Worm (Caenorhabditis elegans): ENCODE results near the gene rib-1.
A peak's percentile ranks its signal among the peaks of the same experiment; 100 is the strongest.

Gene rib-1

DNA sequence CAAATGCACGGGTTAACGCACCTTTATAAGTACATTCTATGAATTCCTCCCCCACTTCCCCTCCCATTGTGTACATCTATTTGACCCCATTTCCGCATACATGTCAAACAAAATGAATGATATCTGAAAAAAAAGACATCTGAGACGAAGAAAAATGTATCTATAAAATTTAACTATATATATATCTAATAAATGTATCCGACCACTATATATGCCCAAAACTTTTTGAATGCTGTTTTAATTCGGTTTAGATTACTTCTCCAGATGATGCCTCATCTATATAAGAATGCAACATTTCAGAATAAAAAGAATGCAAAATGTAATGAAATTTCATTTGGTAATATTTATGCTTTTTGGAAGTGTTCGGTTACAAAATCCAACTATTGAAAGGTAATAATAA lies at the start of gene rib-1:
Gene rib-1, plus strand, starts transcription at position 301 of the 400 bp plus-strand sequence.
- TF ChIP-seq W03F9.2 (tag; optimal IDR thresholded peaks at IDR 0.05) (no peak), dao-5 (tag; optimal IDR thresholded peaks at IDR 0.05) (no peak), him-1 (tag; optimal IDR thresholded peaks at IDR 0.05) (no peak)

DNA sequence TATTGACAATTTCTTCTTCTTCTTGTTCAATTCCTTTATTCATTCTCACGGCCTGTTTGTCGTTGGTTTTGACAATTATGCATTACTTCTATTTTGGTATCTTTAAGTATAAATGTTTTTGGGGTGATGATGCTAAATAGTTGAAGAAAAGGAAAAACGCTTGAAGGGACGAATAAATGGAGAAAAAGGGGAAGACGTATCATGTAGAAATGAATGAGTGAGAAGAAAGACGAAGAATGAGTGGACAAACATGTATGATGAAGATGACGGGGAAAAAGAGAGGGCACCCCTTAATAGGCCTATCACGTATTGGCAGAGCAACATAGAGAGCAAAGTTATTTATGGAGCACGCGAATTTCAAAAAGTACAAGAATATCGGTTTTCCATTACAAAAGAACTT lies 29.9 kb upstream of the rib-1 start, which contains the start of gene M04B2.7:
Gene M04B2.7, minus strand, starts transcription at position 101 of the 400 bp plus-strand sequence.
- TF ChIP-seq dao-5 (tag; optimal IDR thresholded peaks at IDR 0.05) (no peak), W03F9.2 (tag; optimal IDR thresholded peaks at IDR 0.05) (no peak), him-1 (tag; optimal IDR thresholded peaks at IDR 0.05) (no peak)

- TF ChIP-seq dao-5 (tag; optimal IDR thresholded peaks at IDR 0.05) (peak; percentile 63), him-1 (tag; optimal IDR thresholded peaks at IDR 0.05) (peak; percentile 65), W03F9.2 (tag; optimal IDR thresholded peaks at IDR 0.05) (peak; percentile 69)
Measured at ce11 chrIV:11549694-11550093, 28.9 kb upstream of the rib-1 start.

ce11 chrIV:11551813-11552212 lies 26.8 kb upstream of the rib-1 start, which contains the start of gene col-128:
TSS of gene col-128 (minus strand) at chrIV:11551960.
- TF ChIP-seq dao-5 (tag; optimal IDR thresholded peaks at IDR 0.05) = no peak
- TF ChIP-seq W03F9.2 (tag; optimal IDR thresholded peaks at IDR 0.05) = no peak
- no peak for TF ChIP-seq him-1 (tag; optimal IDR thresholded peaks at IDR 0.05)

DNA sequence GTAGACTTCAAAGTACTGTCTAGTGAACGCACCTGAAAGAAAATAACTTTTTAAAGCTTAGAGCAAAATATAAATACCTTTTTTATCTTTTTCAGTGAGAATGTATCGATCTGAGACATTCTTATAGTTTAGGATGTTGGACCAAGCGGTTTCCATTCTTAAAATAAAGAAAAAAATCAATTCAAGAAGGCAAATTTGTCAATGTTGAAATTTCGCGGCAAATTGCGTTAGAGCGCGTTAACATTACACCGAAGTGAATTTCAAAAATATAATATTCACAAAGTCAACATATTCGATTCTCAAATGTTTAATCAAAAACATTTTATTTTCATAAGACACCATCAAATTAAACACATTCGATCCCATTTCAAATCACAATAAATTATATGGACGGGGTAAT lies 16.9 kb upstream of the rib-1 start, which contains the start of gene F12F6.7:
Gene F12F6.7, minus strand, starts transcription at position 157 of the 400 bp plus-strand sequence.
- TF ChIP-seq W03F9.2 (tag; optimal IDR thresholded peaks at IDR 0.05) (no peak), him-1 (tag; optimal IDR thresholded peaks at IDR 0.05) (no peak), dao-5 (tag; optimal IDR thresholded peaks at IDR 0.05) (no peak)

ce11 chrIV:11563090-11563489 lies 15.5 kb upstream of the rib-1 start:
- TF ChIP-seq him-1 (tag; optimal IDR thresholded peaks at IDR 0.05) (no peak), dao-5 (tag; optimal IDR thresholded peaks at IDR 0.05) (no peak), W03F9.2 (tag; optimal IDR thresholded peaks at IDR 0.05) (no peak)

- TF ChIP-seq him-1 (tag; optimal IDR thresholded peaks at IDR 0.05) (no peak), dao-5 (tag; optimal IDR thresholded peaks at IDR 0.05) (no peak), W03F9.2 (tag; optimal IDR thresholded peaks at IDR 0.05) (no peak)
Measured at ce11 chrIV:11565022-11565421, 13.6 kb upstream of the rib-1 start.

ce11 chrIV:11566146-11566545 lies 12.4 kb upstream of the rib-1 start, which contains the start of gene sec-24.1:
TSS of gene sec-24.1 (minus strand) at chrIV:11566194.
- peak; percentile 65 for TF ChIP-seq him-1 (tag; optimal IDR thresholded peaks at IDR 0.05)
- no peak for TF ChIP-seq dao-5 (tag; optimal IDR thresholded peaks at IDR 0.05)
- peak; percentile 83 for TF ChIP-seq W03F9.2 (tag; optimal IDR thresholded peaks at IDR 0.05)

DNA sequence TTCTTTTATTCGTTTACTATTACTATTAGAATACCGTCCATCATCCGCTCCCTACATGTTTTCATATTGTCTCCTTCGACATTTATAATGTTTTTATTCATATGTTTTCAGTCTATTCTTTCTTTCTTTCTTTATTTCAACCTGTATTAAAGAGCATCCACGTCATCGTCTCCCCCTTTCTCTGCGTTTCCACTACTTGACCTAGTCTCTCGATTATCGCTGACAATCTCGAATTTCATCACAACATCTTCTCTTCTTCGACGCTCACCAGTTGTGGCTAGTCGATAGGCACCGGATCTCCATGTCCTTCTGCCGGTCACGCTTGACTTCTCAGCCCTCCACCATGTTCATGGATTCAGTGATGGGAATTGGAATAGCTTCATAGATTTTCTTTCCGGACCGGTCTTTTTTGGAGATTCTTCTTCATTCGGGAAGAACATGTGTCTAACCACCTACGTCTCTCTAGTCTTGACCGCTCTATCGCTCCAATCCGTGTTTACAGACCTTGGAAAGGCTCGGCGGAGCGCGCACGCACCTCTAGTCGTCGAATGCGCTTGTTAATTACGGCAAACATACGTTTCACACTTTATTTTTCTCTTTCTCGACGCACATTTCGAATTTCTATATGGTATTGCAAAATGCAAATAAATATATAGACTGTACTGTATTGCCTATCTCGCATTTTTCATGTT lies 10.2 kb upstream of the rib-1 start:
- no peak for TF ChIP-seq him-1 (tag; optimal IDR thresholded peaks at IDR 0.05)
- no peak for TF ChIP-seq W03F9.2 (tag; optimal IDR thresholded peaks at IDR 0.05)

DNA sequence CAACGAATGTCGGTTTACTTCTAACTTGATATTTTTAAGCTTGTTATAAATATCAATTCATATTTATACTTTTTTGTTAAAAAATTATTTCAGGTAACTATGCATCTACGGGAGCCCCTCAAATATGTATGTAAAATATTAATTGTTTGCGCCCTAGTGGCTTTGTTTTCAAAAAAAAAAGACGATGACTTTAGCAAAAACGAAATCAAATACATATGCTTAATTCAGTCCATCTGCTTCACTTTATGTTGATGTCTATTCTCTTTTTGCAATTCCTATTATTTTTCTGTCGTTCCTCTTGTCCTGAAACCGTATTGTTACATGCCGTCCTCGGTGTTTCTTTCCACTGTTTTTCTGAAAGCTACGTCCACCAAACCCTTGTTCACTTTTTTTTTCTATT lies 8.8 kb upstream of the rib-1 start:
- TF ChIP-seq him-1 (tag; optimal IDR thresholded peaks at IDR 0.05) (no peak), W03F9.2 (tag; optimal IDR thresholded peaks at IDR 0.05) (no peak), dao-5 (tag; optimal IDR thresholded peaks at IDR 0.05) (no peak)

DNA sequence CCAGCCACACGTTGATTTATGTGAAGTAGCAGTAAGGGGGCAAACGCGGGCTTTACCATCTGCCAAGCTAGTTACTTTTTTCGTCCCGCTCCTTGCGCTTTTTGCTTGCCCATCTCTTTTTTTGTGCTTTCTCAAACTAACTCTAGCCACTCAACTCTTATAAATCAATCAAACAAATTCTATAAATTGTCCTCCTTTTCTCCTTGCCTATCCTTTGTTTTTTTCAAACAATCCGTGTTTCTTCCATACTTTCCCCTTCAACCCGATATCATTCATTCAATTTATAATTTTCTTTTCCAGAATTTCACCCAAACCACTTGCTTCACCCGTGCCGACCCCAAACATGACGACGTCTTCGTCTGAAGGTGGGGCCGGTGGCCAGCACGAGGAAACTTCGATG lies 8.4 kb upstream of the rib-1 start, which contains the start of gene srgp-1:
Gene srgp-1, plus strand, starts transcription at position 301 of the 400 bp plus-strand sequence.
- TF ChIP-seq W03F9.2 (tag; optimal IDR thresholded peaks at IDR 0.05) = no peak
- TF ChIP-seq dao-5 (tag; optimal IDR thresholded peaks at IDR 0.05) = no peak
- no peak for TF ChIP-seq him-1 (tag; optimal IDR thresholded peaks at IDR 0.05)

- TF ChIP-seq dao-5 (tag; optimal IDR thresholded peaks at IDR 0.05) = no peak
- no peak for TF ChIP-seq him-1 (tag; optimal IDR thresholded peaks at IDR 0.05)
- TF ChIP-seq W03F9.2 (tag; optimal IDR thresholded peaks at IDR 0.05) = no peak
Measured at ce11 chrIV:11571374-11571839, 7.2 kb upstream of the rib-1 start.

ce11 chrIV:11572524-11572923 lies 6.1 kb upstream of the rib-1 start:
- TF ChIP-seq dao-5 (tag; optimal IDR thresholded peaks at IDR 0.05) = no peak
- no peak for TF ChIP-seq W03F9.2 (tag; optimal IDR thresholded peaks at IDR 0.05)
- no peak for TF ChIP-seq him-1 (tag; optimal IDR thresholded peaks at IDR 0.05)

- TF ChIP-seq W03F9.2 (tag; optimal IDR thresholded peaks at IDR 0.05) (no peak), dao-5 (tag; optimal IDR thresholded peaks at IDR 0.05) (no peak), him-1 (tag; optimal IDR thresholded peaks at IDR 0.05) (no peak)
Measured at ce11 chrIV:11574331-11574730, 4.3 kb upstream of the rib-1 start.

All from whole organism, L4/young adult.